Fruit fly (Drosophila melanogaster) whole organism, embryonic: Measurements from ENCODE around the gene CG14082.

Source experiments
- Ada2b ChIP-seq: fragments of 200-800 bp; sonication (Bioruptor generic); IDR thresholded peaks from 2 replicates; pipeline ENCODE4 v1.3.6; 2022; ENCODE audit warnings: missing biosample characterization, missing genetic modification characterization
- CG10209 ChIP-seq: fragments of 200-800 bp; sonication (Bioruptor generic); optimal IDR thresholded peaks from 3 replicates; lab custom pipeline; 2017; ENCODE audit warnings: missing biosample characterization, mild to moderate bottlenecking, missing genetic modification characterization, missing genetic modification reagents
- CG1024 ChIP-seq: fragments of 200-800 bp; sonication (Bioruptor generic); IDR thresholded peaks from 2 replicates; pipeline ENCODE4 v1.3.6; 2022; ENCODE audit warnings: missing biosample characterization, missing genetic modification characterization
- CG10565 ChIP-seq: fragments of 200-800 bp; sonication (Bioruptor generic); optimal IDR thresholded peaks from 3 replicates; lab custom pipeline; 2016; ENCODE audit warnings: missing biosample characterization, mild to moderate bottlenecking, missing genetic modification characterization
- CG10654 ChIP-seq: fragments of 200-800 bp; sonication (Bioruptor generic); optimal IDR thresholded peaks from 2 replicates; lab custom pipeline; 2016; ENCODE audit warnings: missing biosample characterization, missing genetic modification characterization
- CG12769 ChIP-seq: fragments of 200-800 bp; sonication (Bioruptor generic); optimal IDR thresholded peaks from 2 replicates; lab custom pipeline; 2019; ENCODE audit warnings: missing biosample characterization, mild to moderate bottlenecking, missing genetic modification characterization, moderate library complexity
- CG1603 ChIP-seq: fragments of 200-800 bp; sonication (Bioruptor generic); optimal IDR thresholded peaks from 2 replicates; lab custom pipeline; 2019; ENCODE audit warnings: missing biosample characterization, mild to moderate bottlenecking, missing genetic modification characterization, moderate library complexity
- CG17328 ChIP-seq: fragments of 200-800 bp; sonication (Bioruptor generic); IDR thresholded peaks from 2 replicates; pipeline ENCODE4 v1.3.6; 2022; ENCODE audit warnings: missing biosample characterization, missing genetic modification characterization
- CG17361 ChIP-seq: fragments of 200-800 bp; sonication (Bioruptor generic); IDR thresholded peaks from 3 replicates; pipeline ENCODE4 v1.3.6; 2022; ENCODE audit warnings: missing biosample characterization, missing genetic modification characterization
- CG1792 ChIP-seq: fragments of 200-800 bp; sonication (Bioruptor generic); optimal IDR thresholded peaks from 2 replicates; lab custom pipeline; 2016; ENCODE audit warnings: missing biosample characterization, missing genetic modification characterization
- CG2116 ChIP-seq: fragments of 200-800 bp; sonication (Bioruptor generic); optimal IDR thresholded peaks from 3 replicates; lab custom pipeline; 2018; ENCODE audit warnings: missing biosample characterization, mild to moderate bottlenecking, missing genetic modification characterization
- CG30020 ChIP-seq: fragments of 200-800 bp; optimal IDR thresholded peaks from 2 replicates; lab custom pipeline; 2019; ENCODE audit warnings: missing biosample characterization, mild to moderate bottlenecking, missing genetic modification characterization, moderate library complexity
- CG3065 ChIP-seq: fragments of 200-800 bp; sonication (Bioruptor generic); optimal IDR thresholded peaks from 2 replicates; lab custom pipeline; 2016; ENCODE audit warnings: missing biosample characterization, missing genetic modification characterization
- CG31365 ChIP-seq: fragments of 200-800 bp; sonication (Bioruptor generic); optimal IDR thresholded peaks from 2 replicates; lab custom pipeline; 2018; ENCODE audit warnings: missing biosample characterization, mild to moderate bottlenecking, missing genetic modification characterization
- CG42726 ChIP-seq: fragments of 200-800 bp; sonication (Bioruptor generic); IDR thresholded peaks from 2 replicates; pipeline ENCODE4 v1.3.6; 2022; ENCODE audit warnings: missing biosample characterization, missing genetic modification characterization; ENCODE audit not compliant: partially characterized antibody
- CG4617 ChIP-seq: fragments of 200-800 bp; sonication (Bioruptor generic); optimal IDR thresholded peaks from 3 replicates; lab custom pipeline; 2016; ENCODE audit warnings: missing biosample characterization, missing genetic modification characterization, borderline replicate concordance
- CG6654 ChIP-seq: fragments of 200-800 bp; sonication (Bioruptor generic); optimal IDR thresholded peaks from 2 replicates; lab custom pipeline; 2017; ENCODE audit warnings: missing biosample characterization, mild to moderate bottlenecking, missing genetic modification characterization
- CG6854 ChIP-seq: fragments of 200-800 bp; sonication (Bioruptor generic); optimal IDR thresholded peaks from 3 replicates; lab custom pipeline; 2017; ENCODE audit warnings: missing biosample characterization, mild to moderate bottlenecking, missing genetic modification characterization
- CG9609 ChIP-seq: fragments of 200-800 bp; sonication (Bioruptor generic); optimal IDR thresholded peaks from 3 replicates; lab custom pipeline; 2016; ENCODE audit warnings: missing biosample characterization, missing genetic modification characterization
- CTCF ChIP-seq: fragments of 200-800 bp; sonication (Bioruptor generic); optimal IDR thresholded peaks from 2 replicates; lab custom pipeline; 2017; ENCODE audit warnings: missing biosample characterization, mild to moderate bottlenecking, missing genetic modification characterization, moderate library complexity
- Camta ChIP-seq: fragments of 200-800 bp; sonication (Bioruptor generic); optimal IDR thresholded peaks from 2 replicates; lab custom pipeline; 2016; ENCODE audit warnings: missing biosample characterization, missing genetic modification characterization
- D19B ChIP-seq: fragments of 200-800 bp; sonication (Bioruptor generic); optimal IDR thresholded peaks from 2 replicates; lab custom pipeline; 2017; ENCODE audit warnings: missing biosample characterization, mild to moderate bottlenecking, missing genetic modification characterization
- HLH4C ChIP-seq: fragments of 200-800 bp; sonication (Bioruptor generic); IDR thresholded peaks from 3 replicates; pipeline ENCODE4 v1.3.6; 2022; ENCODE audit warnings: missing biosample characterization, missing genetic modification characterization; ENCODE audit not compliant: partially characterized antibody
- HmgZ ChIP-seq: fragments of 200-800 bp; sonication (Bioruptor generic); optimal IDR thresholded peaks from 2 replicates; lab custom pipeline; 2018; ENCODE audit warnings: missing biosample characterization, mild to moderate bottlenecking, missing genetic modification characterization
- MESR4 ChIP-seq: fragments of 200-800 bp; sonication (Bioruptor generic); optimal IDR thresholded peaks from 2 replicates; lab custom pipeline; 2018; ENCODE audit warnings: missing biosample characterization, mild to moderate bottlenecking, missing genetic modification characterization, moderate library complexity
- Mes4 ChIP-seq: fragments of 200-800 bp; sonication (Bioruptor generic); optimal IDR thresholded peaks from 2 replicates; lab custom pipeline; 2016; ENCODE audit warnings: missing biosample characterization, missing genetic modification characterization
- Neu2 ChIP-seq: fragments of 200-800 bp; sonication (Bioruptor generic); optimal IDR thresholded peaks from 3 replicates; lab custom pipeline; 2016; ENCODE audit warnings: missing biosample characterization, missing genetic modification characterization, borderline replicate concordance
- Oli ChIP-seq: fragments of 200-800 bp; sonication (Bioruptor generic); optimal IDR thresholded peaks from 2 replicates; lab custom pipeline; 2018; ENCODE audit warnings: missing biosample characterization, mild to moderate bottlenecking, missing genetic modification characterization, moderate library complexity
- PHDP ChIP-seq: fragments of 200-800 bp; sonication (Bioruptor generic); optimal IDR thresholded peaks from 3 replicates; lab custom pipeline; 2018; ENCODE audit warnings: missing biosample characterization, mild to moderate bottlenecking, missing genetic modification characterization, moderate library complexity
- Six4 ChIP-seq: fragments of 200-800 bp; sonication (Bioruptor generic); optimal IDR thresholded peaks from 2 replicates; lab custom pipeline; 2016; ENCODE audit warnings: missing biosample characterization, missing genetic modification characterization
- Tbp ChIP-seq: fragments of >200 bp; optimal IDR thresholded peaks from 2 replicates; lab custom pipeline; 2018; ENCODE audit warnings: missing biosample characterization, missing genetic modification characterization
- YL-1 ChIP-seq: fragments of 200-800 bp; sonication (Bioruptor generic); optimal IDR thresholded peaks from 3 replicates; lab custom pipeline; 2017; ENCODE audit warnings: missing biosample characterization, mild to moderate bottlenecking, missing genetic modification characterization
- ara ChIP-seq: fragments of 200-800 bp; sonication (Bioruptor generic); IDR thresholded peaks from 2 replicates; pipeline ENCODE4 v1.3.6; 2022; ENCODE audit warnings: missing biosample characterization, missing genetic modification characterization
- ash1 ChIP-seq: fragments of 200-800 bp; sonication (Bioruptor generic); optimal IDR thresholded peaks from 2 replicates; lab custom pipeline; 2018; ENCODE audit warnings: missing biosample characterization, mild to moderate bottlenecking, missing genetic modification characterization
- bab2 ChIP-seq: fragments of 200-800 bp; sonication (Bioruptor generic); optimal IDR thresholded peaks from 2 replicates; lab custom pipeline; 2016; ENCODE audit warnings: missing biosample characterization, missing genetic modification characterization
- croc ChIP-seq: fragments of 200-800 bp; sonication (Bioruptor generic); conservative IDR thresholded peaks from 3 replicates; pipeline ENCODE4 v1.3.6; 2022; ENCODE audit warnings: missing biosample characterization, missing genetic modification characterization
- dan ChIP-seq: fragments of 200-800 bp; sonication (Bioruptor generic); IDR thresholded peaks from 2 replicates; pipeline ENCODE4 v1.3.6; 2022; ENCODE audit warnings: missing biosample characterization, missing genetic modification characterization
- dm ChIP-seq: fragments of 200-800 bp; sonication (Bioruptor generic); optimal IDR thresholded peaks from 3 replicates; lab custom pipeline; 2016; ENCODE audit warnings: missing biosample characterization, missing genetic modification characterization
- ewg ChIP-seq: fragments of 200-800 bp; sonication (Bioruptor generic); optimal IDR thresholded peaks from 3 replicates; lab custom pipeline; 2017; ENCODE audit warnings: mild to moderate bottlenecking, missing biosample characterization, missing genetic modification reagents, missing genetic modification characterization
- fd102C ChIP-seq: fragments of 200-800 bp; sonication (Bioruptor generic); optimal IDR thresholded peaks from 2 replicates; lab custom pipeline; 2018; ENCODE audit warnings: missing biosample characterization, mild to moderate bottlenecking, missing genetic modification characterization, moderate library complexity
- grn ChIP-seq: fragments of 200-800 bp; sonication (Bioruptor generic); optimal IDR thresholded peaks from 3 replicates; lab custom pipeline; 2017; ENCODE audit warnings: missing biosample characterization, missing genetic modification characterization
- ind ChIP-seq: fragments of 200-800 bp; sonication (Bioruptor generic); optimal IDR thresholded peaks from 3 replicates; lab custom pipeline; 2016; ENCODE audit warnings: missing biosample characterization, missing genetic modification characterization
- nerfin-2 ChIP-seq: fragments of 200-800 bp; sonication (Bioruptor generic); IDR thresholded peaks from 2 replicates; pipeline ENCODE4 v1.3.6; 2022; ENCODE audit warnings: missing biosample characterization, missing genetic modification characterization; ENCODE audit not compliant: partially characterized antibody
- schlank ChIP-seq: fragments of 200-800 bp; sonication (Bioruptor generic); optimal IDR thresholded peaks from 2 replicates; lab custom pipeline; 2018; ENCODE audit warnings: missing biosample characterization, mild to moderate bottlenecking, missing genetic modification characterization
- seq ChIP-seq: fragments of 200-800 bp; sonication (Bioruptor generic); IDR thresholded peaks from 2 replicates; pipeline ENCODE4 v1.3.6; 2022; ENCODE audit warnings: missing biosample characterization, missing genetic modification characterization
- sima ChIP-seq: fragments of 200-800 bp; sonication (Bioruptor generic); optimal IDR thresholded peaks from 2 replicates; lab custom pipeline; 2016; ENCODE audit warnings: missing biosample characterization, missing genetic modification characterization
- slou ChIP-seq: fragments of 200-800 bp; sonication (Bioruptor generic); optimal IDR thresholded peaks from 3 replicates; lab custom pipeline; 2016; ENCODE audit warnings: missing biosample characterization, missing genetic modification characterization
- sqz ChIP-seq: fragments of 200-800 bp; sonication (Bioruptor generic); optimal IDR thresholded peaks from 3 replicates; lab custom pipeline; 2018; ENCODE audit warnings: missing biosample characterization, mild to moderate bottlenecking, missing genetic modification characterization
- stc ChIP-seq: fragments of 200-800 bp; sonication (Bioruptor generic); IDR thresholded peaks from 2 replicates; pipeline ENCODE4 v1.3.6; 2022; ENCODE audit warnings: missing biosample characterization, missing genetic modification characterization
- vvl ChIP-seq: fragments of 200-800 bp; sonication (Bioruptor generic); IDR thresholded peaks from 2 replicates; pipeline ENCODE4 v1.3.6; 2022; ENCODE audit warnings: missing biosample characterization, missing genetic modification characterization

Gene CG14082

DNA sequence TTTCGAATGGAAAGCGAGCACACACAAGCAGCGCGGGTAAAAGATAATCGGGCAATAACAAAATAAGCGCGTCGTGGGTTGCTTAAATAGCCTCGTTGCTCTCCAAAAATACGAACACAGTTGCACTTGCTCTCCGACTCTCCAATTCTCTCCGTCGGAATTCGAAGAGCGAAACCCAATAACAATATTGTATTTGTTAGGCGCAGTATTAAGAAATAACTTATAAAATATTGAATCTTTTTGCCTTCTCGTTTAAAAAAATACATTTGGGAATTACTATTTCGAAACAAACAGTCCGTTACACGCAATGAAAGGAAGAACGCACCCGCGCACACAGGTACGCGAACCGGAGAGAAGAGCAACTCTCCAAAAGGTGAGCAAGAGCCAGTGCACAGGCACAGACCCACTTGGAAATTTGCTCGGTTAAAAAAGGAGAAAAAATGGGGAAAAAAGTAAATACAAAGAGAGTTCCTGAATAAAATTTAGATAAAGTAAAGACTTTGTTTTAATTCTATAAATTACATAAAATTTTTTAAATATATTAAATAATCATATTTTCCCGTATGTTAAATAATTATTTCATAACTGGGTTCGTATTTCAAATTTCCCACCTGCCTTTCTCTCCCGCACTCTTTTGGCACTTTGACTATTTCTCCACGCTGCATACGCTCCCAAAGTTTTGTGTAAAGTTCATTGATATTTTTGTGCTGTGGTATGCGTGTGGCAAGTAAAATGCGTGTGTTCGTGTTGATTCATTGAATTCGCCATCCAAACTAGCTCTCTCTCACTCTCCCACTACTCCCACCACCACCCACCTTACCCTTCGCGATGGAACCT lies 52.2 kb downstream of the CG14082 start, which contains the start of gene Mkp3 (continued):
- TF ChIP-seq Tbp (GFP tag; lab: Kevin White, UChicago), result peak; percentile 63
- TF ChIP-seq CG12769 (tag; lab: Kevin White, UChicago), result peak; percentile 70
- peak; percentile 87; the same call in 2 of the 3 replicates for TF ChIP-seq CG17361 (GFP tag; lab: Robert Waterston, UW)
- TF ChIP-seq Neu2, result no peak
- no peak for TF ChIP-seq CG10565 (GFP tag; lab: Kevin White, UChicago)
- TF ChIP-seq Oli (tag; lab: Kevin White, UChicago), result peak; percentile 90
- no peak for TF ChIP-seq Camta
- TF ChIP-seq croc, result peak; percentile 68; the same call in 1 of the 3 replicates
- TF ChIP-seq ind (GFP tag; lab: Kevin White, UChicago), result peak; percentile 81
- TF ChIP-seq Mes4 (GFP tag; lab: Kevin White, UChicago), result no peak
- no peak for TF ChIP-seq MESR4 (GFP tag; lab: Kevin White, UChicago)
- TF ChIP-seq stc (GFP tag; lab: Robert Waterston, UW), result peak; percentile 93
- no peak for TF ChIP-seq dan (GFP tag; lab: Robert Waterston, UW)
- no peak for TF ChIP-seq bab2
- peak; percentile 87 for TF ChIP-seq CG10209 (GFP tag; lab: Kevin White, UChicago)
- peak; percentile 94 for TF ChIP-seq vvl
- TF ChIP-seq CG31365 (tag; lab: Kevin White, UChicago), result peak; percentile 57
- peak; percentile 71 for TF ChIP-seq CG10654 (GFP tag; lab: Kevin White, UChicago)
- TF ChIP-seq Ada2b (GFP tag; lab: Robert Waterston, UW), result peak; percentile 87
- TF ChIP-seq YL-1 (GFP tag; lab: Kevin White, UChicago), result peak; percentile 59
- TF ChIP-seq CG1603 (tag; lab: Kevin White, UChicago), result no peak
- TF ChIP-seq CG42726, result no peak
- peak; percentile 95 for TF ChIP-seq CG6854
- peak; percentile 58 for TF ChIP-seq CG30020 (tag; lab: Kevin White, UChicago)
- TF ChIP-seq ewg (GFP tag; lab: Kevin White, UChicago), result peak; percentile 51
- peak; percentile 71 for TF ChIP-seq sqz (GFP tag; lab: Kevin White, UChicago)
- peak; percentile 43; the same call in 1 of the 2 replicates for TF ChIP-seq CG1024 (GFP tag; lab: Robert Waterston, UW)
- TF ChIP-seq HLH4C, result no peak
- TF ChIP-seq ara, result peak; percentile 70
- no peak for TF ChIP-seq fd102C (GFP tag; lab: Kevin White, UChicago)
- TF ChIP-seq ash1 (GFP tag; lab: Kevin White, UChicago), result no peak
- peak; percentile 19 for TF ChIP-seq CG9609 (GFP tag; lab: Kevin White, UChicago)
- peak; percentile 80 for TF ChIP-seq CG17328 (GFP tag; lab: Robert Waterston, UW)
- peak; percentile 42 for TF ChIP-seq CTCF (GFP tag; lab: Kevin White, UChicago)
- TF ChIP-seq CG1792 (GFP tag; lab: Kevin White, UChicago), result no peak
- peak; percentile 43 for TF ChIP-seq slou (GFP tag; lab: Kevin White, UChicago)
- TF ChIP-seq HmgZ (tag; lab: Kevin White, UChicago), result peak; percentile 91
- peak; percentile 92 for TF ChIP-seq seq (GFP tag; lab: Robert Waterston, UW)
- peak; percentile 78 for TF ChIP-seq Six4 (GFP tag; lab: Kevin White, UChicago)
- no peak for TF ChIP-seq dm (GFP tag; lab: Kevin White, UChicago)
- TF ChIP-seq nerfin-2 (GFP tag; lab: Robert Waterston, UW), result no peak
- TF ChIP-seq CG2116 (GFP tag; lab: Kevin White, UChicago), result peak; percentile 41
- TF ChIP-seq grn, result no peak
- no peak for TF ChIP-seq sima
- TF ChIP-seq PHDP (tag; lab: Kevin White, UChicago), result peak; percentile 94
- peak; percentile 69 for TF ChIP-seq CG6654 (GFP tag; lab: Kevin White, UChicago)
- peak; percentile 82 for TF ChIP-seq D19B (GFP tag; lab: Kevin White, UChicago)
- peak; percentile 17 for TF ChIP-seq CG3065
- peak; percentile 66 for TF ChIP-seq schlank
- TF ChIP-seq CG4617 (GFP tag; lab: Kevin White, UChicago), result peak; percentile 6
